Worm (Caenorhabditis elegans) whole organism, mixed stage, embryonic: ENCODE measurements around the gene ctsa-3.1.

ENCODE experiments used
- ceh-43 ChIP-seq: fragments of 200-800 bp; sonication (Bioruptor generic); optimal IDR thresholded peaks from 2 replicates; lab custom pipeline; 2018; ENCODE audit warnings: mild to moderate bottlenecking, missing genetic modification characterization, moderate library complexity, missing compliant biosample characterization
- mep-1 ChIP-seq: fragments of 150-350 bp; optimal IDR thresholded peaks from 2 replicates; lab custom pipeline; 2017; ENCODE audit warnings: missing biosample characterization, missing genetic modification reagents, missing genetic modification characterization, inconsistent platforms
- mls-2 ChIP-seq: sonication (generic microtip); optimal IDR thresholded peaks from 2 replicates; lab custom pipeline; 2016; ENCODE audit warnings: mild to moderate bottlenecking, missing genetic modification characterization, moderate library complexity, missing compliant biosample characterization
- snpc-4 ChIP-seq: fragments of 150-350 bp; optimal IDR thresholded peaks from 2 replicates; lab custom pipeline; 2014; ENCODE audit warnings: missing biosample characterization, missing genetic modification characterization

- TF ChIP-seq ceh-43 (GFP tag; lab: Kevin White, UChicago) (no peak), mep-1 (tag; lab: Kevin White, UChicago) (no peak), mls-2 (tag; lab: Kevin White, UChicago) (no peak), snpc-4 (tag; lab: Kevin White, UChicago) (no peak)
Measured at ce11 chrII:7280584-7280983, 47.9 kb downstream of the ctsa-3.1 start.
